Worm (Caenorhabditis elegans) whole organism, L4 larva: ENCODE measurements around the gene far-4.

ENCODE experiments used
- aly-2 ChIP-seq: sonication (generic microtip); optimal IDR thresholded peaks from 2 replicates; lab custom pipeline; 2018; ENCODE audit warnings: missing biosample characterization, missing genetic modification characterization
- ama-1 ChIP-seq: fragments of 150-350 bp; optimal IDR thresholded peaks from 2 replicates; lab custom pipeline; 2014; ENCODE audit warnings: inconsistent platforms, mixed read lengths
- ceh-82 ChIP-seq: sonication (generic microtip); optimal IDR thresholded peaks from 2 replicates; lab custom pipeline; 2017; ENCODE audit warnings: missing biosample characterization, missing genetic modification characterization
- lin-15B ChIP-seq: fragments of 150-350 bp; sonication (generic microtip); optimal IDR thresholded peaks from 3 replicates; lab custom pipeline; 2014; ENCODE audit warnings: missing biosample characterization, missing genetic modification characterization
- lin-38 ChIP-seq: fragments of 200-800 bp; sonication (Bioruptor generic); IDR thresholded peaks from 2 replicates; pipeline ENCODE4 v1.3.6; 2022; ENCODE audit warnings: missing genetic modification reagents, missing genetic modification characterization, missing compliant biosample characterization
- mdl-1 ChIP-seq, 2 experiments: fragments of 150-350 bp in 1 of 2; sonication (generic microtip) in 1 of 2; optimal IDR thresholded peaks; 2 replicates each; lab custom pipeline; 2014 to 2017; ENCODE audit warnings: missing biosample characterization in 2 of 2, missing genetic modification characterization in 2 of 2
- nhr-10 ChIP-seq: fragments of 150-350 bp; optimal IDR thresholded peaks from 2 replicates; lab custom pipeline; 2014; ENCODE audit warnings: missing biosample characterization, missing genetic modification characterization
- nhr-11 ChIP-seq: fragments of 150-350 bp; optimal IDR thresholded peaks from 2 replicates; lab custom pipeline; 2014; ENCODE audit warnings: missing biosample characterization, missing genetic modification characterization
- pha-4 ChIP-seq, 2 experiments: fragments of 150-350 bp in 1 of 2; fragments of 200-800 bp in 1 of 2; sonication (Bioruptor generic) in 1 of 2; IDR thresholded peaks in 1 of 2; optimal IDR thresholded peaks in 1 of 2; 2 replicates each; pipeline versions ENCODE4 v1.3.6 to Lab custom; 2014 to 2022; ENCODE audit warnings: missing genetic modification characterization in 2 of 2, missing genetic modification reagents in 2 of 2, missing biosample characterization in 1 of 2, missing compliant biosample characterization in 1 of 2
- unc-62 ChIP-seq, 3 experiments: fragments of 150-350 bp in 1 of 3; sonication (generic microtip); optimal IDR thresholded peaks in 2 of 3; peaks in 1 of 3; 1 replicate in 1 of 3; 2 replicates in 2 of 3; lab custom pipeline; 2014 to 2017; ENCODE audit warnings: missing biosample characterization in 3 of 3, missing genetic modification characterization in 3 of 3, missing genetic modification reagents in 3 of 3, missing genotype in 1 of 3
- zfp-3 ChIP-seq: fragments of 200-800 bp; sonication (Bioruptor generic); conservative IDR thresholded peaks from 2 replicates; pipeline ENCODE4 v1.3.6; 2022; ENCODE audit warnings: missing genetic modification reagents, missing genetic modification characterization, missing compliant biosample characterization

- TF ChIP-seq lin-15B (tag; lab: Kevin White, UChicago) (no peak), nhr-11 (tag; lab: Kevin White, UChicago) (no peak), lin-38 (GFP tag; lab: Robert Waterston, UW) (no peak), pha-4 (GFP tag; IDR thresholded peaks at IDR 0.05; lab: Robert Waterston, UW) (no peak), pha-4 (tag; optimal IDR thresholded peaks at IDR 0.05; lab: Kevin White, UChicago) (no peak), zfp-3 (GFP tag; lab: Robert Waterston, UW) (no peak), aly-2 (no peak), nhr-10 (tag; lab: Kevin White, UChicago) (no peak), ama-1 (lab: Kevin White, UChicago) (no peak), unc-62 (GFP tag; optimal IDR thresholded peaks at IDR 0.05 in 1 of 2; lab: Kevin White, UChicago) (no peak), unc-62 (tag; optimal IDR thresholded peaks at IDR 0.05; lab: Kevin White, UChicago) (no peak), ceh-82 (tag; lab: Kevin White, UChicago) (no peak), mdl-1 (tag; optimal IDR thresholded peaks at IDR 0.05; lab: Kevin White, UChicago) (no peak)
Observed at ce11 chrV:13020014-13020413, 20.6 kb upstream of the far-4 start.
